Fruit fly (Drosophila melanogaster): ENCODE results near the gene CG43774.

The CG43774 gene

DNA sequence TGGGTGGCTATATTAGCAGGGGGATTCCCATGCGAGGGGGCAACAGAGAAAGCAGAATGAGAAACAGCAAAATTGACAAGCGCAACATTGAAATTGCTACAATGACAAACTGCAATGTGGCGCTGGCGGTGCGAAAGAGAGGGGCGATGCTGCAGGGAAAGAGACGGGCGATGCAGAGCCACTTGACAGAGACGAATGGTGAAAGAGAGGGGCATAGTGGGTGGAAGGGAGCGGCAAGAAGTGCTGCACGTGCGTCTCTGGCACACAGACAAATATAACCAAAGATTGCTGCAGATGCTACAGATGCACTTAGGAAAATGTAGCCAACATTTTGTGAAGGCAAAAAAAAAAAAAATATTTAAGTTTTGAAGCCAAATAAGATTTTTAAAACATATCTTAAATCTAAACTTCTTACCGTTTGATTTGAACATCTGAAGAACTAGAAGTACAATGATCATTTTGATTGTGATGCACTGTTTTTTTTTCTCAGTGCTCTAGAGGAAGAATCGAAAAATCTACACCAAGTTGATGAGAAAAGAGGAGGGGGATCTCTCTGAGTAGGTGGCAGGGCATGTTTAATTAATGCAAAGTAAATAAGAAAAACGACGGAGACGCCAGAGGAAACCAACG lies 36.8 kb downstream of the CG43774 start:
- TF ChIP-seq psq (optimal IDR thresholded peaks at IDR 0.05) (no peak), Dll (optimal IDR thresholded peaks at IDR 0.05) (no peak), CG8478 (optimal IDR thresholded peaks at IDR 0.05) (no peak), usp (GFP tag; optimal IDR thresholded peaks at IDR 0.05) (no peak), pan (optimal IDR thresholded peaks at IDR 0.05) (no peak), EcR (GFP tag; optimal IDR thresholded peaks at IDR 0.05) (no peak)

DNA sequence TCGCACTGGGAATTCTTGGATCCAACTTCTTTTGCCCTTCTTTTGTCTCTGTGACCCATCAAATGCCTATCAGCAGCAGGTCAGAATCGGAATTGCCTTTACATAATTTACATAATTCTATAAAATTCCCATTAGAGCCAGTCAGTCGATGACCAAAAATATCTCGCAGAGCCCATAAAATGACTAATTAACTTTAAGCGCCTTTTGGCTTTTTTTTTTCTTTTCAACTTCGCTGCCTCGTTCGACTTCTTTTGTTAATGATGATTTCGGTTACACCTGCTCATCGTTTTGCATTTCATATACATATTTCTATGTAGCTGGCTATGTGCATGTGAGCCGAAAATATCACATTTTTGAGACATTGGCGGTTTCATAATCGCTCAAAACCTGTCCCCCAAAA lies 43.3 kb downstream of the CG43774 start:
- TF ChIP-seq pan (optimal IDR thresholded peaks at IDR 0.05), result no peak
- TF ChIP-seq CG8478 (optimal IDR thresholded peaks at IDR 0.05), result no peak
- TF ChIP-seq psq (optimal IDR thresholded peaks at IDR 0.05), result no peak
- TF ChIP-seq Dll (optimal IDR thresholded peaks at IDR 0.05), result no peak
- no peak for TF ChIP-seq EcR (GFP tag; optimal IDR thresholded peaks at IDR 0.05)
- no peak for TF ChIP-seq usp (GFP tag; optimal IDR thresholded peaks at IDR 0.05)

DNA sequence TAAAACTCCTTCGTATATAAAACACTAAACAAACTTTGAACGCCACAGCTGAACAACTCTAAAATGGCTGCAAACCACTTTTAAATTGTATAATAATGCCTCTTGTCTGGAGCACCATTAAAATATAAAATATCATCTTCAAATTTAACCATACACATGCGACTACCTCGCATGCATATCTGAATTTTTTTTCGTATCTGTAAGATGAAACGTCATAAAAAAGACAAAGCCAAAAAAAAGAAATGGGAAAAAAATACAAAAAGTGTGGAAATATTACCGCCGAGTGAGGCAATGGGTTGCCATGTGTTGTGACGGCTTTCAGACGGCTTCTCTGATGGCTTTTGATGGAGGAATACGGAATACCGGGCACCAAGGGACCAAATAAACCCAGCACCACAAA lies 43.9 kb downstream of the CG43774 start:
- TF ChIP-seq Dll (optimal IDR thresholded peaks at IDR 0.05) (no peak), pan (optimal IDR thresholded peaks at IDR 0.05) (no peak), psq (optimal IDR thresholded peaks at IDR 0.05) (no peak), CG8478 (optimal IDR thresholded peaks at IDR 0.05) (no peak), EcR (GFP tag; optimal IDR thresholded peaks at IDR 0.05) (no peak), usp (GFP tag; optimal IDR thresholded peaks at IDR 0.05) (no peak)

DNA sequence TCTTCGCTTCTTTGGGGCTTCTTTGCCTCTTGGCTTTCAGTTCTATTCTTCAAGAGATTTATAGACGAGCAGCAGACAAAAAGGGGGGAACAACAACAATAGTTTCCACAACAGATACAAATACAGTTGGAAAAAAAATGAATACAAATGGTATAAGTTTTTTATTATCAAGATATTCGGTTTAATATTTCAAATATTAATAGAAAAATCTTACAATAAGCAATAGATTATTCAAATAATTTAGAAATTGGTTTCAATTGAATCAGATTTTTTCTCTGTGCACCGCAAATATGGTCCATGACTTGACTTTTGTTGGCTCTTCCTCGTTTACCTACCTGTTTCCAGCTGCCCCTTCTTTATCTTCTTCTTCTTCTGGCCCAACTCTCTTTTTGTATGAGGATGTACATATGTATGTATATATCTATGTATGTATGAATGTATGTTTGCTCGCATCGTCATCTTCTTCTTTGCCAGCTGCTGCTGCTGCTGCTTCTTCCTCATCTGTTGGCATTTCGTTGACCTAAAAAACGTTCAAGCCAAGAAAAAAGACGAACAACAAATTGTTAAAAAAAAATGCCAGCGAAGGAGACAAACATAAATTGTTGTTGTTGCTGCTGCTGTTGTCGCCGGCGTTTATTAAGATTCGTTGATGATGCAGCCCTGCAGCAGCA lies 45.1 kb downstream of the CG43774 start:
- TF ChIP-seq EcR (GFP tag; optimal IDR thresholded peaks at IDR 0.05), result peak in 1 of 2 experiments; percentile 11
- TF ChIP-seq usp (GFP tag; optimal IDR thresholded peaks at IDR 0.05), result no peak

DNA sequence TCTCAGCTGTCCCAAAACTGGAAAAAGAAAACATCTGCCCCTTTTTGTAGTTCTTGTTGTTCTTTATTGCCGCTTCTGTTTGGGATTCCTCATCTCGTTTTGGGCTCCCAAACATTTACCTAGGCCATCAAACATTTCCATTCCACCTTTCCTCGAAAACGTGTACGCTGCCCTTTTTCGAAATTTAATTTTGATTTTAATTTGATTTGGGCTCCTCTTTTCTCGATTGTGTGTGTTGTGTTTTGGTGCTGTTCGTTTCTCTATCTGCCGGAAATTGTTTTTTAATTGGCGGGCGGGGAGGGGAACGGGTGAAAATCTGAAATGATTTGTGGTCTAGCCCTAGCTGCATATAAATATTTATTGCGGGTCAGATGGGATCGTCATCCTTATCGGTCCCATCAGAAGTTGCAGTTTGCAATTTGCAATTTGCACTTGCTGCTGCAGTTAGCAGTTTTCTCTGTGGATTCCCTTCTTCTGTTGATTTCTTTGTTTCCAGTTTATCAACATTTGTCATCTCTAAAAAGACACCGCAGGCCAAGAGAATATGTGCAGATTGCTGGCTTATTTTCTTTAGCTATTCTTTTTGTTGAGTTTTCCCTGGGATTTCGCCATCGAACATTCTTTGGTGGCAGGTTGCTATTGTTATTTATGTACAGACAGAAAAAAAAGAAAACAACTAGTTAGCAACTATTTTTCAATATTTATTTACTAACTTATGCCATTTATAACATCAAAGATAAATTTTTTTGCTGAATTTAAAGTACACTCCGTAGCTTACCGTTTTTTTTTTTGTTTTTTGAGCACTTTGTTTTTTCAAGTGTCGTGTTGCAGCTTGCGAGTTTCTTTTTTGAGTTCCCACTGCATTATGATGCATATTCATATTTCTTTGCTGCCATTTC lies 46.7 kb downstream of the CG43774 start:
- TF ChIP-seq psq (optimal IDR thresholded peaks at IDR 0.05), result no peak
- no peak for TF ChIP-seq usp (GFP tag; optimal IDR thresholded peaks at IDR 0.05)
- TF ChIP-seq EcR (GFP tag; optimal IDR thresholded peaks at IDR 0.05), result no peak
- TF ChIP-seq pan (optimal IDR thresholded peaks at IDR 0.05), result no peak
- no peak for TF ChIP-seq CG8478 (optimal IDR thresholded peaks at IDR 0.05)
- TF ChIP-seq Dll (optimal IDR thresholded peaks at IDR 0.05), result no peak

DNA sequence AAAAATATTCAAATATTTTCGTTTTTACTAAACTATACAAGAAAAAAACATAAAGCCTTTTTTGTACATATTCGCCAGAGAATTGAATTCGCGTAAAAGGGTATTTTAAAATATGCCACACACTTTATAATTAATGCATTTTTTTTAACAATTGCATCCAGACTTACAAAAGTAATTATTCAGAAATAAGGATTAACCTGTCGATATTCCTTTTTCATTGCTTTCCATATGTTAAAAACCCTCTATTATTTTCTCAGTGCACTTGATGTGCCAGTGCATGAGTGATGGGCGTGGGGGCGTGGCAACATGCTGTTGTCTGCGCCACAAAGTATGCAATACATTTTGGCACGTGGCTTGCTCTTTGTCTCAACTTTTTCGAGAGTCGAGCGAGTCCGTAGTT lies 48.3 kb downstream of the CG43774 start:
- TF ChIP-seq psq (optimal IDR thresholded peaks at IDR 0.05), result no peak
- TF ChIP-seq usp (GFP tag; optimal IDR thresholded peaks at IDR 0.05), result no peak
- no peak for TF ChIP-seq pan (optimal IDR thresholded peaks at IDR 0.05)
- no peak for TF ChIP-seq CG8478 (optimal IDR thresholded peaks at IDR 0.05)
- no peak for TF ChIP-seq EcR (GFP tag; optimal IDR thresholded peaks at IDR 0.05)
- TF ChIP-seq Dll (optimal IDR thresholded peaks at IDR 0.05), result no peak

Measured in whole organism.